Worm (Caenorhabditis elegans): ENCODE data around the gene cest-10.

The cest-10 gene

ce11 chrIV:7180304-7180703, at the start of gene cest-10:
TSS of gene cest-10 (plus strand) at chrIV:7180557.
- TF ChIP-seq aly-1 (tag; optimal IDR thresholded peaks at IDR 0.05) (no peak), hmbx-1 (tag; optimal IDR thresholded peaks at IDR 0.05) (no peak), scrt-1 (GFP tag; IDR thresholded peaks at IDR 0.05) (no peak), ceh-36 (tag; optimal IDR thresholded peaks at IDR 0.05) (no peak), ama-1 (optimal IDR thresholded peaks at IDR 0.05) (no peak), flt-1 (GFP tag; IDR thresholded peaks at IDR 0.05) (no peak), tbx-11 (GFP tag; IDR thresholded peaks at IDR 0.05) (no peak), ceh-13 (GFP tag; optimal IDR thresholded peaks at IDR 0.05) (no peak), B0310.2 (tag; optimal IDR thresholded peaks at IDR 0.05) (no peak), pes-1 (GFP tag; IDR thresholded peaks at IDR 0.05) (no peak)

ce11 chrIV:7131780-7132179, 48.6 kb upstream of the cest-10 start, which contains the start of gene grsp-3:
TSS of gene grsp-3 (minus strand) at chrIV:7131928.
- TF ChIP-seq flt-1 (GFP tag; IDR thresholded peaks at IDR 0.05) (no peak), ets-7 (tag; optimal IDR thresholded peaks at IDR 0.05) (no peak), aly-1 (tag; optimal IDR thresholded peaks at IDR 0.05) (no peak), ama-1 (optimal IDR thresholded peaks at IDR 0.05) (no peak), scrt-1 (GFP tag; IDR thresholded peaks at IDR 0.05) (no peak), ceh-36 (tag; optimal IDR thresholded peaks at IDR 0.05) (no peak), hmbx-1 (tag; optimal IDR thresholded peaks at IDR 0.05) (no peak), tbx-11 (GFP tag; IDR thresholded peaks at IDR 0.05) (no peak), hnd-1 (tag; optimal IDR thresholded peaks at IDR 0.05) (no peak), F13C5.2 (tag; optimal IDR thresholded peaks at IDR 0.05) (no peak), tra-4 (tag; optimal IDR thresholded peaks at IDR 0.05) (no peak), sea-1 (GFP tag; conservative IDR thresholded peaks at IDR 0.05) (no peak), ceh-13 (GFP tag; optimal IDR thresholded peaks at IDR 0.05) (no peak), tbx-37 (GFP tag; conservative IDR thresholded peaks at IDR 0.05) (no peak), hmg-4 (GFP tag; optimal IDR thresholded peaks at IDR 0.05) (no peak), B0310.2 (tag; optimal IDR thresholded peaks at IDR 0.05) (no peak), pes-1 (GFP tag; IDR thresholded peaks at IDR 0.05) (no peak)

- TF ChIP-seq tbx-37 (GFP tag; conservative IDR thresholded peaks at IDR 0.05) (0 out of 2 replicates have a peak, but pooled peaks have one; percentile 14), hnd-1 (tag; optimal IDR thresholded peaks at IDR 0.05) (no peak)
Observed at ce11 chrIV:7133140-7133539, 47.2 kb upstream of the cest-10 start, which contains the start of gene cyn-12. TSS of gene cyn-12 (minus strand) at chrIV:7133217.

- TF ChIP-seq flt-1 (GFP tag; IDR thresholded peaks at IDR 0.05) (no peak), ama-1 (optimal IDR thresholded peaks at IDR 0.05) (no peak), tra-4 (tag; optimal IDR thresholded peaks at IDR 0.05) (no peak), hmbx-1 (tag; optimal IDR thresholded peaks at IDR 0.05) (no peak), ets-7 (tag; optimal IDR thresholded peaks at IDR 0.05) (no peak), F13C5.2 (tag; optimal IDR thresholded peaks at IDR 0.05) (no peak), scrt-1 (GFP tag; IDR thresholded peaks at IDR 0.05) (no peak), pes-1 (GFP tag; IDR thresholded peaks at IDR 0.05) (no peak), sea-1 (GFP tag; conservative IDR thresholded peaks at IDR 0.05) (no peak), ceh-36 (tag; optimal IDR thresholded peaks at IDR 0.05) (no peak), aly-1 (tag; optimal IDR thresholded peaks at IDR 0.05) (no peak), B0310.2 (tag; optimal IDR thresholded peaks at IDR 0.05) (no peak), tbx-11 (GFP tag; IDR thresholded peaks at IDR 0.05) (no peak)
Observed at ce11 chrIV:7133983-7134382, 46.4 kb upstream of the cest-10 start, which contains the start of gene mutd-1. TSS of gene mutd-1 (minus strand) at chrIV:7134083.

DNA sequence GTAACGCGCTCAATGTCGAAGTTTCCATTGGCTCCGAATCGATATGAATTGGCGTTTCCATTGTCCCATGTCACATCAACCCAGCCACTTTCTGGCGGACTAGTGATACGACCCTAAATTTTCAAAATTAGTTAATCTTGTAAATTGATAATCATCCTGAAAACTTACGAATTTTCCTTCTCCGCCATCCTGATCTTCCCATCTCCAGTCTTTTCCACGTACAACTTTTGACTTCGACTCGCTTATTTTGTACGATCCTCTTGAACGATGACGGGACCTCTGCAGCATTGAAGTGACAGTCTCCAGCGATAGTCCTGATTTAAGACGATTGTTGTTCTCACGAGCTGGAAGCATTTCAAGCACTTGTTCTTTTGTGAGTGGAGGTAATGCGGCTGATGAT, 41.2 kb upstream of the cest-10 start:
- TF ChIP-seq tbx-11 (GFP tag; IDR thresholded peaks at IDR 0.05) (no peak), scrt-1 (GFP tag; IDR thresholded peaks at IDR 0.05) (no peak), pes-1 (GFP tag; IDR thresholded peaks at IDR 0.05) (no peak), aly-1 (tag; optimal IDR thresholded peaks at IDR 0.05) (no peak), hnd-1 (tag; optimal IDR thresholded peaks at IDR 0.05) (no peak), hmg-4 (GFP tag; optimal IDR thresholded peaks at IDR 0.05) (no peak), ets-7 (tag; optimal IDR thresholded peaks at IDR 0.05) (no peak), F13C5.2 (tag; optimal IDR thresholded peaks at IDR 0.05) (no peak), tra-4 (tag; optimal IDR thresholded peaks at IDR 0.05) (no peak), flt-1 (GFP tag; IDR thresholded peaks at IDR 0.05) (no peak), ceh-36 (tag; optimal IDR thresholded peaks at IDR 0.05) (no peak), hmbx-1 (tag; optimal IDR thresholded peaks at IDR 0.05) (no peak), ceh-13 (GFP tag; optimal IDR thresholded peaks at IDR 0.05) (no peak), tbx-37 (GFP tag; conservative IDR thresholded peaks at IDR 0.05) (no peak), sea-1 (GFP tag; conservative IDR thresholded peaks at IDR 0.05) (no peak)

ce11 chrIV:7144670-7145257, 35.6 kb upstream of the cest-10 start, which contains the start of gene hecd-1:
TSS of gene hecd-1 (minus strand) at chrIV:7144720.
- no peak for TF ChIP-seq tbx-37 (GFP tag; conservative IDR thresholded peaks at IDR 0.05)
- no peak for TF ChIP-seq pes-1 (GFP tag; IDR thresholded peaks at IDR 0.05)
- TF ChIP-seq sea-1 (GFP tag; conservative IDR thresholded peaks at IDR 0.05) = no peak
- TF ChIP-seq F13C5.2 (tag; optimal IDR thresholded peaks at IDR 0.05) = no peak
- TF ChIP-seq ets-7 (tag; optimal IDR thresholded peaks at IDR 0.05) = no peak

- TF ChIP-seq tbx-11 (GFP tag; IDR thresholded peaks at IDR 0.05) = no peak
- no peak for TF ChIP-seq sea-1 (GFP tag; conservative IDR thresholded peaks at IDR 0.05)
- TF ChIP-seq ceh-36 (tag; optimal IDR thresholded peaks at IDR 0.05) = no peak
- TF ChIP-seq tra-4 (tag; optimal IDR thresholded peaks at IDR 0.05) = no peak
- no peak for TF ChIP-seq hmg-4 (GFP tag; optimal IDR thresholded peaks at IDR 0.05)
- TF ChIP-seq hnd-1 (tag; optimal IDR thresholded peaks at IDR 0.05) = no peak
- TF ChIP-seq ceh-13 (GFP tag; optimal IDR thresholded peaks at IDR 0.05) = no peak
- no peak for TF ChIP-seq tbx-37 (GFP tag; conservative IDR thresholded peaks at IDR 0.05)
- no peak for TF ChIP-seq B0310.2 (tag; optimal IDR thresholded peaks at IDR 0.05)
- TF ChIP-seq hmbx-1 (tag; optimal IDR thresholded peaks at IDR 0.05) = no peak
- no peak for TF ChIP-seq flt-1 (GFP tag; IDR thresholded peaks at IDR 0.05)
- no peak for TF ChIP-seq ama-1 (optimal IDR thresholded peaks at IDR 0.05)
- no peak for TF ChIP-seq scrt-1 (GFP tag; IDR thresholded peaks at IDR 0.05)
- no peak for TF ChIP-seq aly-1 (tag; optimal IDR thresholded peaks at IDR 0.05)
- TF ChIP-seq ets-7 (tag; optimal IDR thresholded peaks at IDR 0.05) = no peak
- TF ChIP-seq F13C5.2 (tag; optimal IDR thresholded peaks at IDR 0.05) = no peak
- no peak for TF ChIP-seq pes-1 (GFP tag; IDR thresholded peaks at IDR 0.05)
Observed at ce11 chrIV:7147722-7148121, 32.6 kb upstream of the cest-10 start.
